Worm (Caenorhabditis elegans) whole organism, young adult: Measurements from ENCODE around the gene sprr-1.
A peak's percentile ranks its signal among the peaks of the same experiment; 100 is the strongest.

Experiments
- B0019.2 ChIP-seq: fragments of 200-800 bp; sonication (Bioruptor generic); conservative IDR thresholded peaks from 2 replicates; pipeline ENCODE4 v1.3.6; 2022; ENCODE audit warnings: missing genetic modification reagents, missing genetic modification characterization, missing compliant biosample characterization
- B0261.1 ChIP-seq: sonication (generic microtip); optimal IDR thresholded peaks from 2 replicates; lab custom pipeline; 2016; ENCODE audit warnings: mild to moderate bottlenecking, missing genetic modification characterization, moderate library complexity, missing compliant biosample characterization
- F23B12.7 ChIP-seq: sonication (generic microtip); optimal IDR thresholded peaks from 2 replicates; lab custom pipeline; 2017; ENCODE audit warnings: missing genetic modification characterization, mild to moderate bottlenecking, missing compliant biosample characterization, antibody characterized with exemption, moderate library complexity; ENCODE audit not compliant: insufficient read depth
- F52B5.7 ChIP-seq: sonication (generic microtip); optimal IDR thresholded peaks from 2 replicates; lab custom pipeline; 2016; ENCODE audit warnings: mild to moderate bottlenecking, missing genetic modification characterization, missing compliant biosample characterization
- Y95B8A.8 ChIP-seq: fragments of 200-800 bp; sonication (Bioruptor generic); IDR thresholded peaks from 2 replicates; pipeline ENCODE4 v1.3.6; 2022; ENCODE audit warnings: missing genetic modification reagents, missing genetic modification characterization, missing compliant biosample characterization
- akir-1 ChIP-seq: fragments of 200-800 bp; sonication (Bioruptor generic); optimal IDR thresholded peaks from 2 replicates; lab custom pipeline; 2018; ENCODE audit warnings: mild to moderate bottlenecking, missing genetic modification characterization, moderate library complexity, missing compliant biosample characterization
- attf-5 ChIP-seq: fragments of 200-800 bp; sonication (Bioruptor generic); optimal IDR thresholded peaks from 2 replicates; lab custom pipeline; 2018; ENCODE audit warnings: mild to moderate bottlenecking, missing genetic modification characterization, missing compliant biosample characterization
- bed-2 ChIP-seq: fragments of 200-800 bp; sonication (Bioruptor generic); IDR thresholded peaks from 2 replicates; pipeline ENCODE4 v1.3.6; 2022; ENCODE audit warnings: missing genetic modification reagents, missing genetic modification characterization, missing compliant biosample characterization
- hmg-1.2 ChIP-seq: fragments of 200-800 bp; sonication (Bioruptor generic); IDR thresholded peaks from 2 replicates; pipeline ENCODE4 v1.3.6; 2022; ENCODE audit warnings: missing genetic modification reagents, missing genetic modification characterization, missing compliant biosample characterization
- hsf-1 ChIP-seq: fragments of 200-800 bp; sonication (Bioruptor generic); IDR thresholded peaks from 2 replicates; pipeline ENCODE4 v1.3.6; 2022; ENCODE audit warnings: missing genetic modification reagents, missing genetic modification characterization, missing compliant biosample characterization
- let-607 ChIP-seq, 2 experiments: fragments of 200-800 bp in 1 of 2; sonication (Bioruptor generic) in 1 of 2; sonication (generic microtip) in 1 of 2; optimal IDR thresholded peaks; 2 replicates each; lab custom pipeline; 2016 to 2018; ENCODE audit warnings: mild to moderate bottlenecking in 2 of 2, missing compliant biosample characterization in 2 of 2, missing genetic modification characterization in 2 of 2, moderate library complexity in 2 of 2, missing genotype in 1 of 2
- lin-54 ChIP-seq: fragments of 200-800 bp; sonication (Bioruptor generic); optimal IDR thresholded peaks from 2 replicates; lab custom pipeline; 2018; ENCODE audit warnings: mild to moderate bottlenecking, missing genetic modification characterization, missing compliant biosample characterization
- lsl-1 ChIP-seq: fragments of 200-800 bp; sonication (Bioruptor generic); optimal IDR thresholded peaks from 2 replicates; lab custom pipeline; 2018; ENCODE audit warnings: mild to moderate bottlenecking, missing genetic modification characterization, moderate library complexity, missing compliant biosample characterization
- madf-10 ChIP-seq: sonication (generic microtip); optimal IDR thresholded peaks from 2 replicates; lab custom pipeline; 2016; ENCODE audit warnings: mild to moderate bottlenecking, missing genetic modification characterization, missing compliant biosample characterization
- madf-8 ChIP-seq: fragments of 200-800 bp; sonication (Bioruptor generic); conservative IDR thresholded peaks from 2 replicates; pipeline ENCODE4 v1.3.6; 2022; ENCODE audit warnings: missing genetic modification reagents, missing genetic modification characterization, missing compliant biosample characterization
- nfya-1 ChIP-seq: sonication (generic microtip); optimal IDR thresholded peaks from 2 replicates; lab custom pipeline; 2017; ENCODE audit warnings: antibody characterized with exemption, missing compliant biosample characterization, missing genetic modification characterization, borderline replicate concordance; ENCODE audit not compliant: insufficient read depth
- nhr-120 ChIP-seq: fragments of 200-800 bp; sonication (Bioruptor generic); IDR thresholded peaks from 2 replicates; pipeline ENCODE4 v1.3.6; 2022; ENCODE audit warnings: missing genetic modification characterization, missing compliant biosample characterization
- nhr-27 ChIP-seq: fragments of 200-800 bp; sonication (Bioruptor generic); optimal IDR thresholded peaks from 2 replicates; lab custom pipeline; 2018; ENCODE audit warnings: mild to moderate bottlenecking, missing genetic modification characterization, moderate library complexity, missing compliant biosample characterization
- rcor-1 ChIP-seq: fragments of 200-800 bp; sonication (Bioruptor generic); IDR thresholded peaks from 2 replicates; pipeline ENCODE4 v1.3.6; 2022; ENCODE audit warnings: missing genetic modification reagents, missing genetic modification characterization, missing compliant biosample characterization
- rec-8 ChIP-seq, 2 experiments: sonication (generic microtip); optimal IDR thresholded peaks; 2 replicates each; lab custom pipeline; 2016; ENCODE audit warnings: mild to moderate bottlenecking in 2 of 2, missing genetic modification characterization in 2 of 2, missing genetic modification reagents in 2 of 2, missing genotype in 2 of 2, missing biosample characterization in 1 of 2, missing compliant biosample characterization in 1 of 2, moderate library complexity in 1 of 2
- rpc-1 ChIP-seq, 2 experiments: fragments of 150-350 bp in 1 of 2; sonication (generic microtip) in 1 of 2; optimal IDR thresholded peaks; 2 replicates each; lab custom pipeline; 2014 to 2018; ENCODE audit warnings: missing biosample characterization in 1 of 2, missing genetic modification characterization in 1 of 2, missing genetic modification reagents in 1 of 2, missing genotype in 1 of 2
- snpc-1.3 ChIP-seq: sonication (generic microtip); optimal IDR thresholded peaks from 2 replicates; lab custom pipeline; 2017; ENCODE audit warnings: missing genetic modification characterization, mild to moderate bottlenecking, missing compliant biosample characterization, antibody characterized with exemption, moderate library complexity, missing genotype, missing genetic modification reagents; ENCODE audit not compliant: insufficient read depth
- snpc-3.4 ChIP-seq: sonication (generic microtip); optimal IDR thresholded peaks from 2 replicates; lab custom pipeline; 2017; ENCODE audit warnings: missing genetic modification characterization, mild to moderate bottlenecking, missing compliant biosample characterization, antibody characterized with exemption, moderate library complexity, missing genotype, missing genetic modification reagents
- snpc-4 ChIP-seq, 5 experiments: fragments of 150-350 bp in 1 of 5; sonication (generic microtip) in 4 of 5; optimal IDR thresholded peaks; 2 replicates each; lab custom pipeline; 2014 to 2018; ENCODE audit warnings: missing genetic modification characterization in 5 of 5, missing biosample characterization in 3 of 5, antibody characterized with exemption in 2 of 5, mild to moderate bottlenecking in 2 of 5, missing compliant biosample characterization in 2 of 5, missing genotype in 2 of 5, moderate library complexity in 2 of 5, missing genetic modification reagents in 1 of 5
- tbp1 ChIP-seq: fragments of 200-800 bp; sonication (Bioruptor generic); optimal IDR thresholded peaks from 2 replicates; lab custom pipeline; 2018; ENCODE audit warnings: mild to moderate bottlenecking, missing genetic modification characterization, missing compliant biosample characterization
- tbx-9 ChIP-seq: sonication (generic microtip); optimal IDR thresholded peaks from 2 replicates; lab custom pipeline; 2016; ENCODE audit warnings: borderline replicate concordance, missing genetic modification characterization, inconsistent platforms, missing compliant biosample characterization
- zfh-2 ChIP-seq: fragments of 200-800 bp; sonication (Bioruptor generic); conservative IDR thresholded peaks from 2 replicates; pipeline ENCODE4 v1.3.6; 2022; ENCODE audit warnings: missing genetic modification reagents, missing genetic modification characterization, missing compliant biosample characterization
- zim-3 ChIP-seq: sonication (generic microtip); optimal IDR thresholded peaks from 2 replicates; lab custom pipeline; 2017; ENCODE audit warnings: mild to moderate bottlenecking, missing genetic modification characterization, moderate library complexity, missing compliant biosample characterization
- ztf-3 ChIP-seq: fragments of 200-800 bp; sonication (Bioruptor generic); optimal IDR thresholded peaks from 2 replicates; lab custom pipeline; 2018; ENCODE audit warnings: mild to moderate bottlenecking, missing genetic modification characterization, missing compliant biosample characterization

Gene sprr-1

DNA sequence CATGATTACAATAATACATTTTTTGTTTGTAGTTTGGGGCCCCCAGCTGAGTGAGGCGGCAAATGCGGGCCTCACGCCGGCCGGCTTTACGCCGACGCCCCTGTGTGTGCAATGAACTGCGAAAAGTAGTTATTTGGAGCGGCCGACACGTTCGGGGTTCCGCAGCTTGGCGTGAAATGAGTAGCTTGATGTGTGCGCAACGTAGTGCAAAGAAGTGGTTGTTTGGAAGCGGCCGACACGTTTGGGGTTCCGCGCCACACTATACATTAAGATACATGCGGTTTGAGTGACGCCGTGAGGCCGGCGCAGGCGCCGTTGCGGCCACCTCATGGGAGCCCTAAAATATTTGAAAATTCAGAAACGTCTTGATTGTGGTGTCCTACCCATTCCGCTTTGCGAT lies 2.6 kb downstream of the sprr-1 start:
- TF ChIP-seq zfh-2 (GFP tag; lab: Robert Waterston, UW) (peak; percentile 42; the same call in 1 of the 2 replicates), snpc-4 (GFP tag; optimal IDR thresholded peaks at IDR 0.05; lab: Kevin White, UChicago) (no peak), snpc-4 (tag; optimal IDR thresholded peaks at IDR 0.05; lab: Kevin White, UChicago) (peak in 2 of 4 experiments; percentile 81 to 87), B0019.2 (GFP tag; lab: Robert Waterston, UW) (no peak)

DNA sequence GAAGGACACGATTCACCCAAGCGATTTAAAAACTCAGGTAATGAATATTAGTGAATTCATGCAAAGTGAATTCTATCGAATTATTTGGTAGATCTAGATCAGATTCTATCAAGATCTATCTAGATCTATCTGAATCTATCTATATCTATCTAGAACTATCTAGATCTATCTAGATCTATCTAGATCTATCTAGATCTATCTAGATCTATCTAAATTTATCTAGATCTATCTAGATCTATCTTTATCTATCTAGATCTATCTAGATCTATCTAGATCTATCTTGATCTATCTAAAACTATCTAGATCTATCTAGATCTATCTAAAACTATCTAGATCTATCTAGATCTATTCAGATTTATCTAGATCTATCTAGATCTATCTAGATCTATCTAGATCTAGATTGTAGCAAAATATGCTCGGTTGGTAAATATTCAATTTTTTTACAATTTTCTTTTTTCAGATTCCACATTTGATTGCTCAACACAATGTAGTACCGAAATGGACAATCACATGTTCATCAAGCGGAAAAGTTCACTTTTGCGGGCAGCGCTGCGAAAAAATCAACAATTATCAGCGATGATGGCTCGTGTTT lies 4.0 kb downstream of the sprr-1 start:
- no peak for TF ChIP-seq rec-8 (tag; optimal IDR thresholded peaks at IDR 0.05; lab: Kevin White, UChicago)
- TF ChIP-seq nfya-1 = no peak
- TF ChIP-seq nhr-120 (GFP tag; lab: Robert Waterston, UW) = no peak
- no peak for TF ChIP-seq lsl-1 (GFP tag; lab: Kevin White, UChicago)

DNA sequence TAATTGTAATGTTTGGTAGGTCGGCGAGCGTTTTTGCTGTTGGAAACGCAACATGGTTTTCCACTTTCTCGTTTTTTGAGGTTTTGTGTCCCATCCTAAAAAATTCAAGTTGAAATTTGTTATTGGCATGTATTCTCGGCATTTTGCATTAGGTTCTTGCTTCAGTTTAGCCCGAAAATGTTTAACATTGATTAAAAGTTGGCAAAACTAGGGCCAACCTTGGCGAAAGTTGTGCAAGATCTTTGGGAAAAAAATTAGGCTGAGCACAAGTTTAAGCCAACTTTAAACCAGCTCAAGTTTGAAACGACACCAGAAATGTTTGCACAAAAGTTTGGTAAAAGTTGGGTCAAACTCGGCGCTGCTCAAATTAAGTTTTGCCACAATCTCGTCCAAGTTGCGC lies 11.2 kb downstream of the sprr-1 start, which contains the start of gene exc-1:
exc-1 (minus strand) TSS at position 101 of the 400 bp plus-strand sequence.
- no peak for TF ChIP-seq rpc-1 (optimal IDR thresholded peaks at IDR 0.05; lab: Kevin White, UChicago)
- TF ChIP-seq rpc-1 (tag; optimal IDR thresholded peaks at IDR 0.05; lab: Kevin White, UChicago) = no peak
- TF ChIP-seq let-607 (tag; optimal IDR thresholded peaks at IDR 0.05; lab: Kevin White, UChicago) = no peak
- no peak for TF ChIP-seq F52B5.7 (tag; lab: Kevin White, UChicago)
- no peak for TF ChIP-seq hmg-1.2 (GFP tag; lab: Robert Waterston, UW)
- no peak for TF ChIP-seq madf-8 (GFP tag; lab: Robert Waterston, UW)
- no peak for TF ChIP-seq akir-1 (GFP tag; lab: Kevin White, UChicago)

DNA sequence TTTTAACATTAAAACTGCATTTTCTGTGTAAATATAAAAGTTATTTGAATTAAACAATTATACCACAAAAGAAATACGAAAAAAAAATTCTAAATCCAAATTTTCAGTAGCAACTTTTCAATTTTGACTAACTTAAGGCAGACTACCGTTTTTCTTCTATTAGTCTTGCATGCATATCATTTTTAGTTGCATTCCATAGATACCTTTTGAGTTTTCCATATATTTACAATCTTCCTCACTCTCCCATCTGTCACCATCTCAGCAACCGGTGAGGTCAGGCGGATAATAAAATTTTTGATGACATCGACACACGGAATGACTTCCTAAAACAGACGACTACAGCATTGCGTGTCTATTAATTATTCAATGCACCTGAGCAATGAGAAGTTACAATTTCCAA lies 12.6 kb downstream of the sprr-1 start, which contains the start of gene gcy-36:
gcy-36 (plus strand) TSS at position 301 of the 400 bp plus-strand sequence.
- no peak for TF ChIP-seq rcor-1
- TF ChIP-seq B0019.2 (GFP tag; lab: Robert Waterston, UW) = no peak
- no peak for TF ChIP-seq lin-54 (GFP tag; lab: Kevin White, UChicago)
- no peak for TF ChIP-seq nhr-27 (tag; lab: Kevin White, UChicago)
- no peak for TF ChIP-seq tbp1 (GFP tag; lab: Kevin White, UChicago)
- no peak for TF ChIP-seq attf-5 (GFP tag; lab: Kevin White, UChicago)
- TF ChIP-seq ztf-3 (GFP tag; lab: Kevin White, UChicago) = no peak
- no peak for TF ChIP-seq madf-10 (tag; lab: Kevin White, UChicago)
- TF ChIP-seq tbx-9 (tag; lab: Kevin White, UChicago) = no peak
- no peak for TF ChIP-seq B0261.1
- TF ChIP-seq zfh-2 (GFP tag; lab: Robert Waterston, UW) = no peak
- no peak for TF ChIP-seq F23B12.7 (tag; lab: Kevin White, UChicago)
- TF ChIP-seq akir-1 (GFP tag; lab: Kevin White, UChicago) = no peak
- no peak for TF ChIP-seq snpc-1.3 (tag; lab: Kevin White, UChicago)

DNA sequence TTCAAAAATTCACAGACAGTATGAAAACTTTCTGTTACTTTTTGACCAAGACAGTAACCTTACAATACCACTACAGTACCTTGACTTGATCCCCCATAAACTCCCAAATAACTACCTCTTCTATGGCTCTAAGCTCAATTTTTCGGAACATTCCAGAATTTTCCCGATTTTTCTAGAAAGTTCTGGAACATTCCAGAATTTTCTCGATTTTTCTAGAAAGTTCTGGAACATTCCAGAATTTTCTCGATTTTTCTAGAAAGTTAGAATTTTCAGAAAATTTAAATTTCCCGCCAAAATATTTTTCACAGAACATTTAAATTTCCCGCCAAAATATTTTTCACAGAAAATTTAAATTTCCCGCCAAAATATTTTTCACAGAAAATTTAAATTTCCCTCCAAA lies 15.9 kb downstream of the sprr-1 start:
- peak; percentile 91 for TF ChIP-seq hsf-1 (GFP tag; lab: Robert Waterston, UW)

DNA sequence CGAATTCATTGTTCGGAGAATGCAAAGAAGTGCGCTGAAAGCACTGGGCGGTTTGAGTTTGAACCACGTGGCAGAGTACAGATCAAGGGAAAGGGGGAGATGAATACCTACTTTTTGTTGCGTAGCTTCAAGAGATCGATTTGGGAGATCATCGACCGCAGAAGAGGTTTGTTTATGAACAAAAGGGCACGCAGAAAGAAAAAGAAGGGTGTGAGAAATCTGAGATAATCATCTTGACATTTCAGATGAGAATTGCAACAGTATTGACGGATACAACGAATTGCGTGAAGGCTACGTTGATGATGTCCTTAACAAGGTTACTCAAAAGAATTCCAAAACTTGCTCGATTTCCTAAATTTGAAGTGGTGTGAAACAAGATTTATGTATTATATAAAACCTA lies 19.2 kb downstream of the sprr-1 start:
- TF ChIP-seq Y95B8A.8 (GFP tag; lab: Robert Waterston, UW) = no peak
- TF ChIP-seq zim-3 = no peak
- TF ChIP-seq tbp1 (GFP tag; lab: Kevin White, UChicago) = no peak
- TF ChIP-seq bed-2 (GFP tag; lab: Robert Waterston, UW) = no peak
- no peak for TF ChIP-seq snpc-3.4 (tag; lab: Kevin White, UChicago)
